Fruit fly (Drosophila melanogaster) whole organism, pupa: ENCODE results near the gene DCTN5-p25.

ENCODE experiments used
- CG12605 ChIP-seq: fragments of 200-800 bp; sonication (Bioruptor generic); IDR thresholded peaks from 2 replicates; pipeline ENCODE4 v1.3.6; 2022; ENCODE audit warnings: missing biosample characterization, missing genetic modification characterization
- CG15710 ChIP-seq: fragments of 200-800 bp; sonication (Bioruptor generic); optimal IDR thresholded peaks from 2 replicates; lab custom pipeline; 2018; ENCODE audit warnings: missing biosample characterization, mild to moderate bottlenecking, missing genetic modification characterization, moderate library complexity
- CG17806 ChIP-seq: fragments of 200-800 bp; sonication (Bioruptor generic); optimal IDR thresholded peaks from 2 replicates; lab custom pipeline; 2018; ENCODE audit warnings: missing biosample characterization, mild to moderate bottlenecking, missing genetic modification characterization, moderate library complexity
- CG32121 ChIP-seq: fragments of 200-800 bp; sonication (Bioruptor generic); IDR thresholded peaks from 2 replicates; pipeline ENCODE4 v1.3.6; 2022; ENCODE audit warnings: missing biosample characterization, missing genetic modification characterization
- CG4496 ChIP-seq: fragments of 200-800 bp; sonication (Bioruptor generic); IDR thresholded peaks from 3 replicates; pipeline ENCODE4 v1.3.6; 2022; ENCODE audit warnings: missing biosample characterization, missing genetic modification characterization
- CG8159 ChIP-seq: fragments of 200-800 bp; sonication (Bioruptor generic); optimal IDR thresholded peaks from 3 replicates; lab custom pipeline; 2018; ENCODE audit warnings: missing biosample characterization, mild to moderate bottlenecking, missing genetic modification characterization, moderate library complexity
- CG9948 ChIP-seq: fragments of 200-800 bp; sonication (Bioruptor generic); optimal IDR thresholded peaks from 2 replicates; lab custom pipeline; 2018; ENCODE audit warnings: missing biosample characterization, mild to moderate bottlenecking, missing genetic modification characterization, moderate library complexity
- D1 ChIP-seq: fragments of 200-800 bp; sonication (Bioruptor generic); optimal IDR thresholded peaks from 2 replicates; lab custom pipeline; 2018; ENCODE audit warnings: missing biosample characterization, mild to moderate bottlenecking, missing genetic modification characterization, moderate library complexity
- EcR ChIP-seq: fragments of 200-800 bp; sonication (Bioruptor generic); optimal IDR thresholded peaks from 3 replicates; lab custom pipeline; 2019; ENCODE audit warnings: missing biosample characterization, missing genetic modification characterization, mild to moderate bottlenecking, moderate library complexity, missing genetic modification reagents
- Ets98B ChIP-seq: fragments of 200-800 bp; sonication (Bioruptor generic); IDR thresholded peaks from 2 replicates; pipeline ENCODE4 v1.3.6; 2022; ENCODE audit warnings: missing biosample characterization, missing genetic modification characterization
- Pif1A ChIP-seq: fragments of 200-800 bp; sonication (Bioruptor generic); optimal IDR thresholded peaks from 3 replicates; lab custom pipeline; 2016; ENCODE audit warnings: missing biosample characterization, missing genetic modification characterization
- fd96Ca ChIP-seq: fragments of 200-800 bp; sonication (Bioruptor generic); IDR thresholded peaks from 3 replicates; pipeline ENCODE4 v1.3.6; 2022; ENCODE audit warnings: missing biosample characterization, missing genetic modification characterization
- gl ChIP-seq: fragments of 200-800 bp; sonication (Bioruptor generic); optimal IDR thresholded peaks from 2 replicates; lab custom pipeline; 2018; ENCODE audit warnings: missing biosample characterization, mild to moderate bottlenecking, missing genetic modification characterization
- rn ChIP-seq: fragments of 200-800 bp; sonication (Bioruptor generic); IDR thresholded peaks from 2 replicates; pipeline ENCODE4 v1.3.6; 2022; ENCODE audit warnings: missing biosample characterization, missing genetic modification characterization

- TF ChIP-seq CG4496 (GFP tag; lab: Robert Waterston, UW) (no peak), CG9948 (no peak), CG17806 (tag; lab: Kevin White, UChicago) (no peak), Ets98B (GFP tag; lab: Robert Waterston, UW) (no peak), rn (GFP tag; lab: Robert Waterston, UW) (no peak), D1 (no peak), fd96Ca (GFP tag; lab: Robert Waterston, UW) (no peak), gl (no peak), CG8159 (tag; lab: Kevin White, UChicago) (no peak), CG12605 (GFP tag; lab: Robert Waterston, UW) (no peak), EcR (GFP tag; lab: Kevin White, UChicago) (no peak), Pif1A (no peak), CG32121 (GFP tag; lab: Robert Waterston, UW) (no peak), CG15710 (tag; lab: Kevin White, UChicago) (no peak)
Observed at dm6 chr2L:15008034-15008433, 2.5 kb downstream of the DCTN5-p25 start.
